Worm (Caenorhabditis elegans): Measurements from ENCODE around the gene his-61.

The his-61 gene

ce11 chrIV:7477697-7478096 is 8.3 kb downstream of the his-61 start (continued):
- TF ChIP-seq ceh-44 (GFP tag; IDR thresholded peaks at IDR 0.05) (0 out of 2 replicates have a peak, but pooled peaks have one; percentile 12), nhr-10 (tag; optimal IDR thresholded peaks at IDR 0.05) (no peak), lin-13 (GFP tag; optimal IDR thresholded peaks at IDR 0.05) (no peak), saeg-2 (GFP tag; IDR thresholded peaks at IDR 0.05) (no peak)

DNA sequence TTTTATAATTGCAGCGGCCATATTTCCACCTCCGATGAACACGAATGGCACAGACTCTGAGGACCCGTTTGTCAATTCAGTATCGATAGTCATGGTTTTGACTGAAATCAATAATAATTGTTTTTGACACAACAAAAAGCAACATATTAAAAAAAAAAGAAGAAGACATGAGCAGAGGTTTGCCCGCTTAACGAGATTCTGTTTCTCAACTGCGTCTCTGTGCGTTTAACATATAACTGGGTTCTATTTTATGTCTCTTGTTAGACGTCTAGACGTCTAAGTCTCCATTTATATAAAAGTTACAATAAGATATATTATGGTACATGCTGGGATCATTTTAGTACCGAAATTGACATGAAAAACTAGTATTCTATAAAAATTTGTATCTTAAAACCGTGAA is 8.8 kb downstream of the his-61 start, which contains the start of gene pycr-4:
Gene pycr-4 (minus strand): TSS at position 101 of the 400 bp plus-strand sequence.
- no peak for TF ChIP-seq zag-1 (tag; optimal IDR thresholded peaks at IDR 0.05)
- TF ChIP-seq ces-1 (GFP tag; optimal IDR thresholded peaks at IDR 0.05): no peak
- no peak for TF ChIP-seq T26A8.4 (GFP tag; IDR thresholded peaks at IDR 0.05)
- no peak for TF ChIP-seq Y48G9A.11 (GFP tag; IDR thresholded peaks at IDR 0.05)
- no peak for TF ChIP-seq set-16 (GFP tag; IDR thresholded peaks at IDR 0.05)
- TF ChIP-seq mxl-3 (GFP tag; optimal IDR thresholded peaks at IDR 0.05): no peak
- TF ChIP-seq zip-2 (tag; optimal IDR thresholded peaks at IDR 0.05): no peak
- no peak for TF ChIP-seq egl-43 (GFP tag; IDR thresholded peaks at IDR 0.05)
- TF ChIP-seq lsy-2 (tag; optimal IDR thresholded peaks at IDR 0.05): no peak
- no peak for TF ChIP-seq lin-39 (tag; optimal IDR thresholded peaks at IDR 0.05)

DNA sequence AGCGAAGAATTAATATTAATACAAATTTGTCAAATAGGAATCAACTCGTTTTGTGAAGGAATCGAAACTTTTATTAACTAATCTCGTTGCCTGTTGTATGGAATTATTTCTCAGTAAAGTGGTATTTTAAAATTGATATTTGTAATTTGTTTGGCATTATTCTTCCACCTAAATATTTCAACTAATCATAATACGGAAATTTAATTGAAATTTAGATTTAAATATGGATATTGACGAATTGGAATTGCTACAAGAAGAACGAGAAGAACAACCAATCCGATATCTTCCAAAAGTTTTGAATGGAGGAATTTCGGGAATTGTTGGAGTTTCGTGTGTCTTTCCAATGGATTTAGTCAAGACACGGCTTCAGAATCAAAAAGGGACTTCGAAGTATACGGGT is 11.2 kb downstream of the his-61 start, which contains the start of gene slc-25A18.2:
Gene slc-25A18.2 (plus strand): TSS at position 216 of the 400 bp plus-strand sequence.
- TF ChIP-seq nhr-76 (tag; optimal IDR thresholded peaks at IDR 0.05): no peak
- TF ChIP-seq unc-62 (GFP tag; optimal IDR thresholded peaks at IDR 0.05 in 1 of 2): peak in 1 of 2 experiments; percentile 68
- no peak for TF ChIP-seq unc-62 (tag; optimal IDR thresholded peaks at IDR 0.05)

- TF ChIP-seq unc-130 (GFP tag; optimal IDR thresholded peaks at IDR 0.05) (peak; percentile 11), daf-16 (GFP tag; optimal IDR thresholded peaks at IDR 0.05) (no peak), daf-16 (tag; optimal IDR thresholded peaks at IDR 0.05) (no peak)
Observed at ce11 chrIV:7473159-7473649, 12.8 kb downstream of the his-61 start, which contains the start of the genes plk-3 and F55G1.6. TSS of gene plk-3 (minus strand) at chrIV:7473209. TSS of gene F55G1.6 (plus strand) at chrIV:7473517.

DNA sequence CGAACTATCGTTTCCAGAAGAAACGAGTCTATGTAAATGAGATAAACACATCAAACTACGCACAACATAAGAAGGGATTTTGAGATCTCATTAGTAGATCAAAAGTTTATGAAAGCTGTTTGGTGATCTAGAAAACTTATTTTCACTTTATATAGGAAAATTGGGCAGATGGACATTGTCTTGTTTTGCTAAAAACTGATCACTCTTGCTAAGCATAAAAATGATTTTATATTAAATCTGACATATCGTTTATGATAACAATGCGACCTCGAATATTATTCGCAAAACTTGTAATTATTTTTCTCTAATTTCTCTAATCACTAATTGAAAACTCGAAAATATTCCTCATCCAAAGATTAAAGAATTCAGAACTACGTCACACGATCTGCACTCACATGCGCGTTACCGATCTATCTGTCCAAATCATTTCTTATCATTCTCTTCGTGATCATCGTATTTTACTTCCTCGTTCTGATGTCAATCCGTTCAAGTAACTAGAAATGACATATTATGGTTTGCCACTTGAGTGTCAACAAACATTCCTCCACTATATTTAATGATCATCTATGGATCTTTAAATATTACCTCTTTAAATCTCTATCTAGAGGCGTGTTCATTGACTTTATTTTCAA is 16.1 kb downstream of the his-61 start, which contains the start of gene F55G1.7:
Gene F55G1.7 (minus strand): TSS at position 51 of the 632 bp plus-strand sequence.
- TF ChIP-seq nhr-41 (GFP tag; IDR thresholded peaks at IDR 0.05): no peak
- TF ChIP-seq dmd-6 (GFP tag; IDR thresholded peaks at IDR 0.05): peak; percentile 40
- TF ChIP-seq mdl-1 (tag; optimal IDR thresholded peaks at IDR 0.05): peak in 1 of 2 experiments; percentile 12
- TF ChIP-seq unc-62 (GFP tag; optimal IDR thresholded peaks at IDR 0.05 in 1 of 2): peak in 1 of 2 experiments; percentile 85
- no peak for TF ChIP-seq unc-62 (tag; optimal IDR thresholded peaks at IDR 0.05)
- TF ChIP-seq nhr-28 (tag; optimal IDR thresholded peaks at IDR 0.05): peak; percentile 12

ce11 chrIV:7468638-7469037 is 17.4 kb downstream of the his-61 start:
- TF ChIP-seq lin-39 (tag; optimal IDR thresholded peaks at IDR 0.05) (no peak), unc-62 (GFP tag; optimal IDR thresholded peaks at IDR 0.05 in 1 of 2) (peak in 1 of 2 experiments; percentile 9), unc-62 (tag; optimal IDR thresholded peaks at IDR 0.05) (no peak), Y75B8A.6 (GFP tag; IDR thresholded peaks at IDR 0.05) (no peak), snpc-4 (tag; optimal IDR thresholded peaks at IDR 0.05) (no peak), ceh-28 (tag; optimal IDR thresholded peaks at IDR 0.05) (no peak), D1046.2 (GFP tag; IDR thresholded peaks at IDR 0.05) (no peak), nhr-237 (tag; optimal IDR thresholded peaks at IDR 0.05) (no peak), set-16 (GFP tag; IDR thresholded peaks at IDR 0.05) (no peak), ama-1 (optimal IDR thresholded peaks at IDR 0.05) (no peak), pqm-1 (tag; optimal IDR thresholded peaks at IDR 0.05) (peak; percentile 72), ceh-32 (tag; optimal IDR thresholded peaks at IDR 0.05; ENCODE audit: poor library complexity) (no peak)
